Worm (Caenorhabditis elegans): ENCODE data around the gene C55A6.12.

Gene C55A6.12

DNA sequence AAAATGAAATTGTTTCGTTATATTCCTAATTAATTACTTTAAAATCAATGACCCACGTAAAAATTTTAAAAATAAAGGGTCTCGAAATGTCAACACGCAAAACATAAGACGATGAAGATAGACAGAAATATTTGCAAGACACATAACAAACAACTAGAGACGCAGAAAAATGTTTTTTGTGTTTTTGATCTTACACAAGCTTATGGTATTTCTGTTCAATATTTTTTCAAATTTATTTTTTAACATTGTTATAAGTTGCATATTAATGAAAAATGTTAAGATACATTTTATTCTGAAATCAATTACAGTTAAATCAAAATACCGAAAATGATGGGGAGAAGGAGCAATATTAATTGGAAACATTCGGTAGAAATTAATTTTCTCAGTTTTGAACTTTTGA lies 10.5 kb upstream of the C55A6.12 start, which contains the start of gene C55A6.3:
TSS of gene C55A6.3 (minus strand) at position 101 of the 400 bp plus-strand sequence.
- TF ChIP-seq lin-11 (tag; optimal IDR thresholded peaks at IDR 0.05) (no peak), pag-3 (tag; optimal IDR thresholded peaks at IDR 0.05; ENCODE audit: borderline replicate concordance) (no peak), syd-9 (tag; optimal IDR thresholded peaks at IDR 0.05) (no peak), ceh-6 (GFP tag; optimal IDR thresholded peaks at IDR 0.05) (no peak), che-1 (tag; optimal IDR thresholded peaks at IDR 0.05) (no peak), pha-4 (tag; optimal IDR thresholded peaks at IDR 0.05) (no peak), lim-6 (tag; optimal IDR thresholded peaks at IDR 0.05) (no peak), gmeb-2 (tag; optimal IDR thresholded peaks at IDR 0.05) (no peak), tbx-7 (tag; optimal IDR thresholded peaks at IDR 0.05) (no peak), pqm-1 (tag; optimal IDR thresholded peaks at IDR 0.05) (no peak), ahr-1 (tag; optimal IDR thresholded peaks at IDR 0.05) (no peak), hlh-13 (GFP tag; optimal IDR thresholded peaks at IDR 0.05) (no peak), C08G9.2 (tag; optimal IDR thresholded peaks at IDR 0.05) (no peak), ceh-18 (tag; optimal IDR thresholded peaks at IDR 0.05) (no peak), pax-1 (tag; optimal IDR thresholded peaks at IDR 0.05) (no peak), ceh-34 (tag; optimal IDR thresholded peaks at IDR 0.05) (no peak)

DNA sequence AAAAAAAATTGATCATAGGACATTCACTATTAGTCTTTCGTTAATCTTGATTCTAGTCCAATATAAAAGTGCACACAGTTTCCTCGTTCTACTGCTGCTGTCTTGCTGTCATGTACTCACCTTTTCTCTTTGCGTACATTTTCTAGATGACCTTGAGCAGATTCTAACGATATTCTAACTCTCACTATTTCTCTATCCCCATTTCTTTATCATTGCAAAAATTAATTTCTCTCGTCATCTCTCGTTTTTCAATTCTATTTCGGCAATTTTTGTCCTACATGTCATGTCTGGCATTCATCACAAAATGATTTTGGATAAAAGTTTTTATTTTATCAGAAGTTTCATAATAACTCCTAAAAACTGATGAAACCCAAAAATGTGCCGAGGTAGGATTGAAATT lies 5.8 kb upstream of the C55A6.12 start, which contains the start of gene ttll-5:
TSS of gene ttll-5 (plus strand) at position 288 of the 400 bp plus-strand sequence.
- TF ChIP-seq rnt-1 (tag; optimal IDR thresholded peaks at IDR 0.05) = no peak
- TF ChIP-seq hlh-6 (tag; optimal IDR thresholded peaks at IDR 0.05) = no peak
- no peak for TF ChIP-seq Y22D7AL.16 (tag; optimal IDR thresholded peaks at IDR 0.05)
- no peak for TF ChIP-seq sdc-2 (tag; optimal IDR thresholded peaks at IDR 0.05)
- TF ChIP-seq unc-86 (tag; optimal IDR thresholded peaks at IDR 0.05) = no peak
- no peak for TF ChIP-seq lim-6 (tag; optimal IDR thresholded peaks at IDR 0.05)
- no peak for TF ChIP-seq unc-55 (GFP tag; optimal IDR thresholded peaks at IDR 0.05)
- TF ChIP-seq tbx-2 (tag; optimal IDR thresholded peaks at IDR 0.05) = no peak
- TF ChIP-seq ceh-24 (tag; optimal IDR thresholded peaks at IDR 0.05) = no peak
- no peak for TF ChIP-seq fax-1 (tag; optimal IDR thresholded peaks at IDR 0.05)
- no peak for TF ChIP-seq K09A11.1 (tag; optimal IDR thresholded peaks at IDR 0.05; ENCODE audit: insufficient read depth)
- no peak for TF ChIP-seq fkh-10 (GFP tag; optimal IDR thresholded peaks at IDR 0.05)
- no peak for TF ChIP-seq nhr-11 (tag; optimal IDR thresholded peaks at IDR 0.05)
- TF ChIP-seq ceh-48 (tag; optimal IDR thresholded peaks at IDR 0.05) = no peak
- TF ChIP-seq odd-2 (tag; optimal IDR thresholded peaks at IDR 0.05) = no peak

DNA sequence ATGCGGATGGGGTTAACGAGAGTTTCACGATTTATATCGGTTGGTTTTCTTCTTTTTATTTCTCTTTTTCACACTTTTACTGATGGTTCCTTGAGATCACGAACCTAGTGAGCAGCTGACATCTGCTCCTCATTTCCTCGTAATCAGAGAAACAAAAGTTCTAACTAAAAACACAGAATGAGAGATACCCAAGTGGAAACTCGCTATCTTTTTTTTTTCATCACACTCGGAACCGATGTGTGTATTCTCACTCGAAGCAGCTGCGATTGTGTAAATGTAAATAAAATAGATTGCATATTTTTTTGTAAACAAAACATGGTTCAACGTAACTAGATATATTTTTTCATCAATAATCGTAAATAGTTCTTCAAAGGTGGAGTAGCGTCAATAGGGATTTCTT lies 3.4 kb upstream of the C55A6.12 start:
- TF ChIP-seq ceh-45 (GFP tag; IDR thresholded peaks at IDR 0.05) = no peak
- peak; percentile 51 for TF ChIP-seq ceh-18 (tag; optimal IDR thresholded peaks at IDR 0.05)

DNA sequence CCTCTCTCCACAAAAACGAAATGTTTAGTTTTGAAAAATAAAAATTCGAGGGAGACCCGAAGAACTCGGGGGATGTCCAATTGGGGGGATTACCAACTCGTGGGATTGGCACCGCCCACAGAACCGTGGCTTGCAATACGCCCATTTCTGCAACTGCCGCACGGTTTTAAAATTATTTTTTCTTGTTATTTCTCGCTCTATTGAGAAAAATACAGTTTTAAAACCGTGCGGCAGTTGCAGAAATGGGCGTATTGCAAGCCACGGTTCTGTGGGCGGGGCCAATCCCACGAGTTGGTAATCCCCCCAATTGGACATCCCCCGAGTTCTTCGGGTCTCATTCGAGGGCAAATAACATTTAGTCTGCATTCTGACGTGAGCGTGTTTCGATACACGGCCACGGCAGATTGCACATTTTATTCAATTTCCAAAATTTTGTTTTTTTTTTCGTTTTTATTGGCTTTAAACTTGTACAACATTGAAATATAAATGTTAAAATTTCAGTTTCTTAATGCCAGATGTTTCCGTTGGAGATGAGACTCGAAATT lies 2.0 kb upstream of the C55A6.12 start, which contains the start of the genes C55A6.1 and C55A6.10:
TSS of gene C55A6.1 (minus strand) at position 116 of the 545 bp plus-strand sequence.
TSS of gene C55A6.10 (plus strand) at position 495 of the 545 bp plus-strand sequence.
- TF ChIP-seq syd-9 (tag; optimal IDR thresholded peaks at IDR 0.05) (peak; percentile 36), C08G9.2 (tag; optimal IDR thresholded peaks at IDR 0.05) (peak; percentile 75), ttx-3 (tag; optimal IDR thresholded peaks at IDR 0.05) (peak; percentile 17), ceh-14 (tag; optimal IDR thresholded peaks at IDR 0.05) (peak; percentile 92), nfya-1 (tag; optimal IDR thresholded peaks at IDR 0.05) (peak; percentile 73), lim-6 (tag; optimal IDR thresholded peaks at IDR 0.05) (peak; percentile 82), ceh-48 (tag; optimal IDR thresholded peaks at IDR 0.05) (peak; percentile 10), hlh-6 (tag; optimal IDR thresholded peaks at IDR 0.05) (peak; percentile 15), ceh-18 (tag; optimal IDR thresholded peaks at IDR 0.05) (peak; percentile 35), ceh-19 (GFP tag; optimal IDR thresholded peaks at IDR 0.05) (peak; percentile 19), fax-1 (tag; optimal IDR thresholded peaks at IDR 0.05) (peak; percentile 50), ets-4 (tag; optimal IDR thresholded peaks at IDR 0.05) (peak; percentile 65), ceh-2 (tag; optimal IDR thresholded peaks at IDR 0.05) (peak; percentile 80), dmd-4 (tag; optimal IDR thresholded peaks at IDR 0.05; ENCODE audit: borderline replicate concordance) (peak; percentile 15), ref-2 (tag; optimal IDR thresholded peaks at IDR 0.05) (peak; percentile 88), F13H6.1 (tag; optimal IDR thresholded peaks at IDR 0.05) (peak; percentile 70), sdc-2 (tag; optimal IDR thresholded peaks at IDR 0.05) (peak; percentile 30), ceh-31 (tag; optimal IDR thresholded peaks at IDR 0.05) (peak; percentile 96), ztf-16 (tag; optimal IDR thresholded peaks at IDR 0.05) (peak; percentile 11), zip-5 (tag; optimal IDR thresholded peaks at IDR 0.05) (peak; percentile 43), rnt-1 (tag; optimal IDR thresholded peaks at IDR 0.05) (peak; percentile 71), hlh-8 (tag; optimal IDR thresholded peaks at IDR 0.05) (peak; percentile 32), unc-42 (tag; optimal IDR thresholded peaks at IDR 0.05) (peak; percentile 83), tbx-7 (tag; optimal IDR thresholded peaks at IDR 0.05) (peak; percentile 62), tbx-2 (tag; optimal IDR thresholded peaks at IDR 0.05) (peak; percentile 93), ceh-34 (tag; optimal IDR thresholded peaks at IDR 0.05) (peak; percentile 53), elt-2 (tag; optimal IDR thresholded peaks at IDR 0.05) (peak; percentile 36), ceh-6 (GFP tag; optimal IDR thresholded peaks at IDR 0.05) (peak; percentile 14)
